4 fruit fly cellular contexts compared by ENCODE assay signal in the genomic region with DNA sequence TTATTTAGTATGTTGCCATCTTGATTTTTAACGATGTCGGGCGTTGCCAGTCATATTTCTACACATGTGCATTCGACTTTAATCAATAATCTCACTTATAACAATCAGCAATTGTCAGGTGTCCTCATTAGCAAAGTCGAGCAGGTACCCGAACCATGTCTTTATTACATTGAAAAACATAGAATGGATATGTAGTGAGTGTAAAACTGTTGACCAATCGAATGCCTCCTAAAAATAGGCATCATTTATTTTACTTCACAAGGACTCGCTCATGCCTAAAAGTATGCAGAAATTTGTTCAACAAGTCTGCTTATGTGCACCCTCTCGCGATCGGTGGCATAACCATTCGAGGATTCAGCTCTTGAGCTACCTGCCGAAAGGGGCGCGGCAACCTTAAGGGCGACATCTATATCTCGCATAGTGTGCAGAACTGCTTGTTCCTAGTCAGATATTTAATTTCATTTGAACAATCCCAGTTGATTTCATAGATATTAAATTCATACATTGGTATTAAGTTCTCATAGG.
TF ChIP-seq lines count a peak whose summit lies in the region.

No protein-coding gene starts in this region.

TF ChIP-seq in whole organism, adult, 20 proteins besides CTCF, POLR2A, EP300 and RAD21 (continued from another document):
- peak; percentile 50 for TF ChIP-seq toe (GFP tag; optimal IDR thresholded peaks at IDR 0.05; lab: Kevin White, UChicago)
- peak; percentile 24 for TF ChIP-seq Mnt (GFP tag; optimal IDR thresholded peaks at IDR 0.05; lab: Kevin White, UChicago)
- TF ChIP-seq CG1620 (GFP tag; optimal IDR thresholded peaks at IDR 0.05; lab: Kevin White, UChicago): peak; percentile 45
- TF ChIP-seq CG7101 (tag; optimal IDR thresholded peaks at IDR 0.05; lab: Kevin White, UChicago): no peak

TF ChIP-seq in whole organism, embryonic, 481 proteins besides CTCF, POLR2A, EP300 and RAD21 (continued from another document and continues in another):
- peak; percentile 83 for TF ChIP-seq CG14667 (GFP tag; IDR thresholded peaks at IDR 0.05; lab: Robert Waterston, UW)
- TF ChIP-seq Hey (tag; optimal IDR thresholded peaks at IDR 0.05; lab: Kevin White, UChicago): peak; percentile 69
- TF ChIP-seq oc (tag; optimal IDR thresholded peaks at IDR 0.05; lab: Kevin White, UChicago): peak; percentile 51
- TF ChIP-seq CG11723 (GFP tag; optimal IDR thresholded peaks at IDR 0.05; lab: Kevin White, UChicago): peak; percentile 80
- TF ChIP-seq br (optimal IDR thresholded peaks at IDR 0.05; lab: Kevin White, UChicago): no peak
- peak; percentile 95 for TF ChIP-seq CG18764 (GFP tag; optimal IDR thresholded peaks at IDR 0.05; lab: Kevin White, UChicago)
- peak; percentile 82 for TF ChIP-seq nau (GFP tag; optimal IDR thresholded peaks at IDR 0.05; lab: Kevin White, UChicago)
- TF ChIP-seq Awh (GFP tag; IDR thresholded peaks at IDR 0.05; lab: Robert Waterston, UW): peak; percentile 99
- TF ChIP-seq sna (GFP tag; IDR thresholded peaks at IDR 0.05; lab: Robert Waterston, UW; ENCODE audit: partially characterized antibody): no peak
- TF ChIP-seq CG8944 (GFP tag; optimal IDR thresholded peaks at IDR 0.05; lab: Kevin White, UChicago): peak; percentile 97
- peak; percentile 89 for TF ChIP-seq CG11398 (GFP tag; optimal IDR thresholded peaks at IDR 0.05; lab: Kevin White, UChicago)
- TF ChIP-seq Sry-δ (GFP tag; optimal IDR thresholded peaks at IDR 0.05; lab: Kevin White, UChicago): peak; percentile 71
- TF ChIP-seq Lhr (GFP tag; optimal IDR thresholded peaks at IDR 0.05; lab: Kevin White, UChicago): peak; percentile 94
- TF ChIP-seq CG14050 (GFP tag; IDR thresholded peaks at IDR 0.05; lab: Robert Waterston, UW): peak; percentile 75
- TF ChIP-seq NC2β (GFP tag; optimal IDR thresholded peaks at IDR 0.05; lab: Kevin White, UChicago): peak; percentile 93
- TF ChIP-seq h (optimal IDR thresholded peaks at IDR 0.05; lab: Kevin White, UChicago): peak; percentile 55
- peak; percentile 84 for TF ChIP-seq CG7839 (tag; optimal IDR thresholded peaks at IDR 0.05; lab: Kevin White, UChicago)
- no peak for TF ChIP-seq pros (GFP tag; optimal IDR thresholded peaks at IDR 0.05; lab: Kevin White, UChicago)
- peak; percentile 64 for TF ChIP-seq esg (GFP tag; conservative IDR thresholded peaks at IDR 0.05; lab: Robert Waterston, UW)
- peak; percentile 59; the same call in 1 of the 3 replicates for TF ChIP-seq knrl (GFP tag; IDR thresholded peaks at IDR 0.05; lab: Robert Waterston, UW; ENCODE audit: partially characterized antibody)
- TF ChIP-seq p53 (GFP tag; optimal IDR thresholded peaks at IDR 0.05; lab: Kevin White, UChicago): peak; percentile 88
- TF ChIP-seq dan (GFP tag; IDR thresholded peaks at IDR 0.05; lab: Robert Waterston, UW): peak; percentile 38; the same call in 1 of the 2 replicates
- peak; percentile 95 for TF ChIP-seq bcd (GFP tag; optimal IDR thresholded peaks at IDR 0.05; lab: Kevin White, UChicago)
- peak; percentile 85 for TF ChIP-seq CG14710 (tag; optimal IDR thresholded peaks at IDR 0.05; lab: Kevin White, UChicago)
- TF ChIP-seq PHDP (tag; optimal IDR thresholded peaks at IDR 0.05; lab: Kevin White, UChicago): peak; percentile 82
- peak; percentile 88 for TF ChIP-seq CG3281 (GFP tag; optimal IDR thresholded peaks at IDR 0.05; lab: Kevin White, UChicago)
- no peak for TF ChIP-seq Adf1 (GFP tag; IDR thresholded peaks at IDR 0.05; lab: Robert Waterston, UW)
- peak; percentile 81 for TF ChIP-seq scrt (GFP tag; optimal IDR thresholded peaks at IDR 0.05; lab: Kevin White, UChicago)
- TF ChIP-seq wor (GFP tag; IDR thresholded peaks at IDR 0.05; lab: Robert Waterston, UW): peak; percentile 41
- peak; percentile 99 for TF ChIP-seq CG18011 (GFP tag; optimal IDR thresholded peaks at IDR 0.05; lab: Kevin White, UChicago)
- peak; percentile 56; the same call in 2 of the 3 replicates for TF ChIP-seq croc (GFP tag; conservative IDR thresholded peaks at IDR 0.05; lab: Robert Waterston, UW)
- no peak for TF ChIP-seq Trl (optimal IDR thresholded peaks at IDR 0.05; lab: Kevin White, UChicago)
- TF ChIP-seq Trl (GFP tag; optimal IDR thresholded peaks at IDR 0.05; lab: Kevin White, UChicago): peak; percentile 96
- peak; percentile 75 for TF ChIP-seq CG15269 (tag; optimal IDR thresholded peaks at IDR 0.05; lab: Kevin White, UChicago)
- peak; percentile 60 for TF ChIP-seq CG4404 (GFP tag; IDR thresholded peaks at IDR 0.05; lab: Robert Waterston, UW)
- peak; percentile 81 for TF ChIP-seq CG8281 (tag; optimal IDR thresholded peaks at IDR 0.05; lab: Kevin White, UChicago)
- TF ChIP-seq nerfin-1 (tag; optimal IDR thresholded peaks at IDR 0.05; lab: Kevin White, UChicago): peak; percentile 72
- peak; percentile 80 for TF ChIP-seq dmrt11E (tag; optimal IDR thresholded peaks at IDR 0.05; lab: Kevin White, UChicago)
- peak; percentile 88 for TF ChIP-seq fu2 (GFP tag; optimal IDR thresholded peaks at IDR 0.05; lab: Kevin White, UChicago)
- peak; percentile 82 for TF ChIP-seq sug (tag; optimal IDR thresholded peaks at IDR 0.05; lab: Kevin White, UChicago)

TF ChIP-seq in whole organism, prepupa, 60 proteins besides CTCF, POLR2A, EP300 and RAD21 (continued from another document):
- peak; percentile 72 for TF ChIP-seq acj6 (GFP tag; optimal IDR thresholded peaks at IDR 0.05; lab: Kevin White, UChicago)
- TF ChIP-seq CG6808 (GFP tag; optimal IDR thresholded peaks at IDR 0.05; lab: Kevin White, UChicago): peak; percentile 51
- peak; percentile 35 for TF ChIP-seq Ets96B (tag; optimal IDR thresholded peaks at IDR 0.05; lab: Kevin White, UChicago)
- peak; percentile 64 for TF ChIP-seq CG32006 (GFP tag; optimal IDR thresholded peaks at IDR 0.05; lab: Kevin White, UChicago)
- peak; percentile 47 for TF ChIP-seq Sox15 (GFP tag; optimal IDR thresholded peaks at IDR 0.05; lab: Kevin White, UChicago)
- no peak for TF ChIP-seq vri (GFP tag; optimal IDR thresholded peaks at IDR 0.05; lab: Kevin White, UChicago)
- peak; percentile 51 for TF ChIP-seq CG10669 (GFP tag; optimal IDR thresholded peaks at IDR 0.05; lab: Kevin White, UChicago)
- peak; percentile 72 for TF ChIP-seq Eip75B (GFP tag; optimal IDR thresholded peaks at IDR 0.05; lab: Kevin White, UChicago)
- TF ChIP-seq net (GFP tag; optimal IDR thresholded peaks at IDR 0.05; lab: Kevin White, UChicago): peak; percentile 61
- peak; percentile 87 for TF ChIP-seq CG31627 (GFP tag; optimal IDR thresholded peaks at IDR 0.05; lab: Kevin White, UChicago)
- no peak for TF ChIP-seq CG15336 (GFP tag; IDR thresholded peaks at IDR 0.05; lab: Robert Waterston, UW)
- peak; percentile 10 for TF ChIP-seq CG1621 (tag; optimal IDR thresholded peaks at IDR 0.05; lab: Kevin White, UChicago)
- peak; percentile 67 for TF ChIP-seq Eip78C (GFP tag; lab: Kevin White, UChicago)
- TF ChIP-seq CG6854 (GFP tag; optimal IDR thresholded peaks at IDR 0.05; lab: Kevin White, UChicago): no peak
- TF ChIP-seq CG7368 (GFP tag; optimal IDR thresholded peaks at IDR 0.05; lab: Kevin White, UChicago): peak; percentile 45
- peak; percentile 73 for TF ChIP-seq Hr4 (GFP tag; optimal IDR thresholded peaks at IDR 0.05; lab: Kevin White, UChicago)
- TF ChIP-seq CG3919 (GFP tag; optimal IDR thresholded peaks at IDR 0.05; lab: Kevin White, UChicago): peak; percentile 91
- TF ChIP-seq fkh (GFP tag; optimal IDR thresholded peaks at IDR 0.05; lab: Kevin White, UChicago): peak; percentile 94
- TF ChIP-seq CG8632 (GFP tag; optimal IDR thresholded peaks at IDR 0.05; lab: Kevin White, UChicago): no peak
- TF ChIP-seq eg (GFP tag; IDR thresholded peaks at IDR 0.05; lab: Robert Waterston, UW): peak; percentile 63; the same call in 1 of the 3 replicates
- no peak for TF ChIP-seq Blimp-1 (GFP tag; optimal IDR thresholded peaks at IDR 0.05; lab: Kevin White, UChicago)
- peak; percentile 84 for TF ChIP-seq achi (GFP tag; optimal IDR thresholded peaks at IDR 0.05; lab: Kevin White, UChicago)
- TF ChIP-seq CG6163 (GFP tag; IDR thresholded peaks at IDR 0.05; lab: Robert Waterston, UW): peak; percentile 80
- TF ChIP-seq Ets21C (GFP tag; optimal IDR thresholded peaks at IDR 0.05; lab: Kevin White, UChicago): peak; percentile 39
- TF ChIP-seq CG34406 (GFP tag; optimal IDR thresholded peaks at IDR 0.05; lab: Kevin White, UChicago): peak; percentile 22
- peak; percentile 40 for TF ChIP-seq CG11902 (GFP tag; optimal IDR thresholded peaks at IDR 0.05; lab: Kevin White, UChicago)
- no peak for TF ChIP-seq spab (GFP tag; optimal IDR thresholded peaks at IDR 0.05; lab: Kevin White, UChicago)
- peak; percentile 64 for TF ChIP-seq svp (GFP tag; lab: Kevin White, UChicago)
- TF ChIP-seq Lpt (GFP tag; optimal IDR thresholded peaks at IDR 0.05; lab: Kevin White, UChicago): peak; percentile 51
- peak; percentile 47 for TF ChIP-seq fd59A (GFP tag; optimal IDR thresholded peaks at IDR 0.05; lab: Kevin White, UChicago)
- no peak for TF ChIP-seq Sox102F (GFP tag; optimal IDR thresholded peaks at IDR 0.05; lab: Kevin White, UChicago)
- peak; percentile 83 for TF ChIP-seq Hr39 (GFP tag; optimal IDR thresholded peaks at IDR 0.05; lab: Kevin White, UChicago)
- peak in 1 of 2 experiments; percentile 61 for TF ChIP-seq salr (GFP tag; optimal IDR thresholded peaks at IDR 0.05; lab: Kevin White, UChicago)
- TF ChIP-seq dsx (GFP tag; optimal IDR thresholded peaks at IDR 0.05; lab: Kevin White, UChicago; ENCODE audit: poor library complexity, severe bottlenecking): no peak
- no peak for TF ChIP-seq fd85E (GFP tag; optimal IDR thresholded peaks at IDR 0.05; lab: Kevin White, UChicago)
- peak; percentile 36 for TF ChIP-seq CG10631 (GFP tag; optimal IDR thresholded peaks at IDR 0.05; lab: Kevin White, UChicago)
- TF ChIP-seq CG11762 (GFP tag; optimal IDR thresholded peaks at IDR 0.05; lab: Kevin White, UChicago; ENCODE audit: insufficient read depth): peak; percentile 66
- peak; percentile 86 for TF ChIP-seq dac (GFP tag; optimal IDR thresholded peaks at IDR 0.05; lab: Kevin White, UChicago)
- peak; percentile 11 for TF ChIP-seq CG4318 (GFP tag; optimal IDR thresholded peaks at IDR 0.05; lab: Kevin White, UChicago)
- peak; percentile 81 for TF ChIP-seq pdm3 (GFP tag; optimal IDR thresholded peaks at IDR 0.05; lab: Kevin White, UChicago)
- TF ChIP-seq Smox (GFP tag; optimal IDR thresholded peaks at IDR 0.05; lab: Kevin White, UChicago): peak; percentile 49
TF ChIP-seq in whole organism, prepupa: peak in this region for 45.

TF ChIP-seq in whole organism, wandering third instar larva, 38 proteins besides CTCF, POLR2A, EP300 and RAD21 (continued from another document):
- TF ChIP-seq Hr78 (GFP tag; optimal IDR thresholded peaks at IDR 0.05; lab: Kevin White, UChicago) (no peak), fru (GFP tag; optimal IDR thresholded peaks at IDR 0.05; lab: Kevin White, UChicago) (peak; percentile 51), ey (GFP tag; optimal IDR thresholded peaks at IDR 0.05; lab: Kevin White, UChicago) (peak; percentile 33), Dfd (GFP tag; optimal IDR thresholded peaks at IDR 0.05; lab: Kevin White, UChicago) (no peak), Rel (GFP tag; optimal IDR thresholded peaks at IDR 0.05; lab: Kevin White, UChicago) (no peak), Rel (tag; optimal IDR thresholded peaks at IDR 0.05; lab: Kevin White, UChicago) (no peak), Jra (GFP tag; optimal IDR thresholded peaks at IDR 0.05; lab: Kevin White, UChicago) (no peak), Myc (optimal IDR thresholded peaks at IDR 0.05; lab: Kevin White, UChicago) (peak; percentile 95), dmrt93B (GFP tag; optimal IDR thresholded peaks at IDR 0.05; lab: Kevin White, UChicago) (peak; percentile 44), Vsx2 (GFP tag; optimal IDR thresholded peaks at IDR 0.05; lab: Kevin White, UChicago; ENCODE audit: partially characterized antibody) (peak; percentile 91), brk (GFP tag; optimal IDR thresholded peaks at IDR 0.05; lab: Kevin White, UChicago) (no peak), sage (GFP tag; optimal IDR thresholded peaks at IDR 0.05; lab: Kevin White, UChicago) (no peak), CG32264 (GFP tag; optimal IDR thresholded peaks at IDR 0.05; lab: Kevin White, UChicago) (no peak), Hr83 (GFP tag; optimal IDR thresholded peaks at IDR 0.05; lab: Kevin White, UChicago; ENCODE audit: poor library complexity, severe bottlenecking) (peak; percentile 14), rgr (GFP tag; optimal IDR thresholded peaks at IDR 0.05; lab: Kevin White, UChicago) (peak; percentile 63), HLH106 (tag; optimal IDR thresholded peaks at IDR 0.05; lab: Kevin White, UChicago) (peak; percentile 42), N (GFP tag; optimal IDR thresholded peaks at IDR 0.05; lab: Kevin White, UChicago) (no peak)
